Fruit fly (Drosophila melanogaster) S2 (cell line): ENCODE results near the gene Tmx3.

Source experiments
- CG8478 ChIP-seq: fragments of >200 bp; optimal IDR thresholded peaks from 2 replicates; lab custom pipeline; 2018
- CTCF ChIP-seq, 2 experiments: fragments of >200 bp; optimal IDR thresholded peaks; 2 replicates each; lab custom pipeline; 2018

DNA sequence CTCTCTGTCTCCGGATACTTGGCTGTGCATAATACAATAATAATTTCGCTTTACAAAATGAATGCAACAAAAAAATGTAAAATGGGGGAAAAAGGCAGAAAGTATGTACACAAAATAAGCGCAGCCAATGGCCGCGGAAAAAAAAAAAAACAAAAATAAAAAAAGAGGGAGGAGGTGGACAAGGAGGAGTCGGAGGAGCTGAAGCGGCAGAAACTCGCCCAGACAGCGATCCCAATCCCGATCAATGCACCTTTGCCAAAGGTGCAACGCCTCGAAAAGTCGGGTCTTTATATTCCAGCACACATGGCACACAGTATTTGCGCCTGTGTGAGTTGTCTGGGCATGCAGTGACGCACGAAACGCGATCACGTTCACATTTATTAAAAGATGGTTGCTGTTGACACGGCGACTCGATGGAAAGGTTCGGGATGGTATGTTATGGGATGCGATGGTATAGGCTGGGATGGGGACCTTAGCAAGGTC lies 33.4 kb upstream of the Tmx3 start:
- TF ChIP-seq CG8478 (lab: Kevin White, UChicago), result no peak
- TF ChIP-seq CTCF (optimal IDR thresholded peaks at IDR 0.05; lab: Kevin White, UChicago), result no peak
